Fruit fly (Drosophila melanogaster) whole organism, embryonic: Measurements from ENCODE around the gene Ptp36E.
A peak's percentile ranks its signal among the peaks of the same experiment; 100 is the strongest.

Experiments
- Awh ChIP-seq: fragments of 200-800 bp; sonication (Bioruptor generic); IDR thresholded peaks from 2 replicates; pipeline ENCODE4, ENCODE4 v1.3.6; 2022; ENCODE audit warnings: missing biosample characterization, missing genetic modification characterization
- Bteb2 ChIP-seq: fragments of 200-800 bp; sonication (Bioruptor generic); optimal IDR thresholded peaks from 2 replicates; lab custom pipeline; 2016; ENCODE audit warnings: missing biosample characterization, missing genetic modification characterization
- C15 ChIP-seq: fragments of 200-800 bp; sonication (Bioruptor generic); IDR thresholded peaks from 3 replicates; pipeline ENCODE4 v1.3.6; 2022; ENCODE audit warnings: missing biosample characterization, missing genetic modification characterization
- CG10147 ChIP-seq: fragments of 200-800 bp; sonication (Bioruptor generic); optimal IDR thresholded peaks from 2 replicates; lab custom pipeline; 2019; ENCODE audit warnings: missing biosample characterization, mild to moderate bottlenecking, missing genetic modification characterization, moderate library complexity
- CG10431 ChIP-seq: fragments of 200-800 bp; sonication (Bioruptor generic); optimal IDR thresholded peaks from 3 replicates; lab custom pipeline; 2018; ENCODE audit warnings: missing biosample characterization, mild to moderate bottlenecking, missing genetic modification characterization
- CG11085 ChIP-seq: fragments of 200-800 bp; sonication (Bioruptor generic); IDR thresholded peaks from 2 replicates; pipeline ENCODE4 v1.3.6; 2022; ENCODE audit warnings: missing biosample characterization, missing genetic modification characterization
- CG13123 ChIP-seq: fragments of 200-800 bp; sonication (Bioruptor generic); optimal IDR thresholded peaks from 2 replicates; lab custom pipeline; 2016; ENCODE audit warnings: missing biosample characterization, missing genetic modification characterization
- CG13894 ChIP-seq: fragments of 200-800 bp; sonication (Bioruptor generic); optimal IDR thresholded peaks from 3 replicates; lab custom pipeline; 2018; ENCODE audit warnings: missing biosample characterization, mild to moderate bottlenecking, missing genetic modification characterization, moderate library complexity
- CG14710 ChIP-seq: fragments of 200-800 bp; sonication (Bioruptor generic); optimal IDR thresholded peaks from 3 replicates; lab custom pipeline; 2019; ENCODE audit warnings: missing biosample characterization, mild to moderate bottlenecking, missing genetic modification characterization, moderate library complexity
- CG15514 ChIP-seq: fragments of 200-800 bp; sonication (Bioruptor generic); optimal IDR thresholded peaks from 3 replicates; lab custom pipeline; 2017; ENCODE audit warnings: missing biosample characterization, missing genetic modification characterization, mild to moderate bottlenecking, moderate library complexity, missing genetic modification reagents
- CG16779 ChIP-seq: fragments of 200-800 bp; sonication (Bioruptor generic); IDR thresholded peaks from 2 replicates; pipeline ENCODE4 v1.3.6; 2022; ENCODE audit warnings: missing biosample characterization, missing genetic modification characterization
- CG17912 ChIP-seq: fragments of 200-800 bp; sonication (Bioruptor generic); optimal IDR thresholded peaks from 2 replicates; lab custom pipeline; 2018; ENCODE audit warnings: missing biosample characterization, mild to moderate bottlenecking, missing genetic modification characterization
- CG18262 ChIP-seq: fragments of 200-800 bp; optimal IDR thresholded peaks from 3 replicates; lab custom pipeline; 2019; ENCODE audit warnings: missing biosample characterization, mild to moderate bottlenecking, missing genetic modification characterization, moderate library complexity
- CG2712 ChIP-seq: fragments of 200-800 bp; optimal IDR thresholded peaks from 3 replicates; lab custom pipeline; 2019; ENCODE audit warnings: missing biosample characterization, mild to moderate bottlenecking, missing genetic modification characterization, moderate library complexity
- CG3995 ChIP-seq: fragments of 200-800 bp; sonication (Bioruptor generic); optimal IDR thresholded peaks from 3 replicates; lab custom pipeline; 2016; ENCODE audit warnings: missing biosample characterization, missing genetic modification characterization
- CG4617 ChIP-seq: fragments of 200-800 bp; sonication (Bioruptor generic); optimal IDR thresholded peaks from 3 replicates; lab custom pipeline; 2016; ENCODE audit warnings: missing biosample characterization, missing genetic modification characterization, borderline replicate concordance
- CG6791 ChIP-seq: fragments of 200-800 bp; sonication (Bioruptor generic); IDR thresholded peaks from 3 replicates; pipeline ENCODE4 v1.3.6; 2022; ENCODE audit warnings: missing biosample characterization, missing genetic modification characterization; ENCODE audit not compliant: partially characterized antibody
- CG7271 ChIP-seq: fragments of 200-800 bp; sonication (Bioruptor generic); optimal IDR thresholded peaks from 2 replicates; lab custom pipeline; 2018; ENCODE audit warnings: missing biosample characterization, mild to moderate bottlenecking, missing genetic modification characterization, moderate library complexity
- CG9727 ChIP-seq: fragments of 200-800 bp; sonication (Bioruptor generic); optimal IDR thresholded peaks from 3 replicates; lab custom pipeline; 2017; ENCODE audit warnings: missing biosample characterization, mild to moderate bottlenecking, missing genetic modification characterization
- CoRest ChIP-seq: fragments of 200-800 bp; sonication (Bioruptor generic); optimal IDR thresholded peaks from 3 replicates; lab custom pipeline; 2018; ENCODE audit warnings: missing biosample characterization, mild to moderate bottlenecking, missing genetic modification characterization, moderate library complexity
- D19A ChIP-seq: fragments of 200-800 bp; optimal IDR thresholded peaks from 3 replicates; lab custom pipeline; 2019; ENCODE audit warnings: missing biosample characterization, mild to moderate bottlenecking, missing genetic modification characterization, moderate library complexity
- Doc2 ChIP-seq: fragments of 200-800 bp; sonication (Bioruptor generic); IDR thresholded peaks from 2 replicates; pipeline ENCODE4 v1.3.6; 2022; ENCODE audit warnings: missing biosample characterization, missing genetic modification characterization
- Eip74EF ChIP-seq, 2 experiments: fragments of 200-800 bp in 1 of 2; fragments of >200 bp in 1 of 2; sonication (Bioruptor generic) in 1 of 2; optimal IDR thresholded peaks; 2 replicates each; lab custom pipeline; 2017 to 2019; ENCODE audit warnings: missing biosample characterization in 2 of 2, missing genetic modification characterization in 2 of 2, mild to moderate bottlenecking in 1 of 2, moderate library complexity in 1 of 2
- Elba2 ChIP-seq: fragments of 200-800 bp; sonication (Bioruptor generic); optimal IDR thresholded peaks from 3 replicates; lab custom pipeline; 2016; ENCODE audit warnings: missing biosample characterization, missing genetic modification characterization
- Hsf ChIP-seq: fragments of 200-800 bp; sonication (Bioruptor generic); optimal IDR thresholded peaks from 3 replicates; lab custom pipeline; 2016; ENCODE audit warnings: missing biosample characterization, missing genetic modification characterization
- PHDP ChIP-seq: fragments of 200-800 bp; sonication (Bioruptor generic); optimal IDR thresholded peaks from 3 replicates; lab custom pipeline; 2018; ENCODE audit warnings: missing biosample characterization, mild to moderate bottlenecking, missing genetic modification characterization, moderate library complexity
- amos ChIP-seq: fragments of 200-800 bp; sonication (Bioruptor generic); IDR thresholded peaks from 2 replicates; pipeline ENCODE4 v1.3.6; 2022; ENCODE audit warnings: missing biosample characterization, missing genetic modification characterization; ENCODE audit not compliant: partially characterized antibody
- ap ChIP-seq: fragments of 200-800 bp; sonication (Bioruptor generic); IDR thresholded peaks from 2 replicates; pipeline ENCODE4 v1.3.6; 2022; ENCODE audit warnings: missing biosample characterization, missing genetic modification characterization
- br ChIP-seq: fragments of >200 bp; optimal IDR thresholded peaks from 2 replicates; lab custom pipeline; 2017
- cad ChIP-seq: fragments of >200 bp; optimal IDR thresholded peaks from 2 replicates; lab custom pipeline; 2017; ENCODE audit warnings: missing biosample characterization, missing genetic modification characterization
- chm ChIP-seq: fragments of 200-800 bp; sonication (Bioruptor generic); IDR thresholded peaks from 2 replicates; pipeline ENCODE4 v1.3.6; 2022; ENCODE audit warnings: missing biosample characterization, missing genetic modification characterization
- corto ChIP-seq: fragments of 200-800 bp; sonication (Bioruptor generic); optimal IDR thresholded peaks from 2 replicates; lab custom pipeline; 2016; ENCODE audit warnings: missing biosample characterization, mild to moderate bottlenecking, missing genetic modification characterization, moderate library complexity
- cwo ChIP-seq: fragments of 200-800 bp; sonication (Bioruptor generic); optimal IDR thresholded peaks from 3 replicates; lab custom pipeline; 2017; ENCODE audit warnings: missing biosample characterization, missing genetic modification characterization, mild to moderate bottlenecking, moderate library complexity, missing genetic modification reagents
- dmrt11E ChIP-seq: fragments of 200-800 bp; sonication (Bioruptor generic); optimal IDR thresholded peaks from 3 replicates; lab custom pipeline; 2018; ENCODE audit warnings: missing biosample characterization, mild to moderate bottlenecking, missing genetic modification characterization, moderate library complexity
- dpn ChIP-seq, 2 experiments: fragments of 200-800 bp; sonication (Bioruptor generic); optimal IDR thresholded peaks; 3 replicates each; lab custom pipeline; 2016; ENCODE audit warnings: missing biosample characterization in 2 of 2, missing genetic modification characterization in 2 of 2
- grau ChIP-seq: fragments of 200-800 bp; optimal IDR thresholded peaks from 3 replicates; lab custom pipeline; 2019; ENCODE audit warnings: missing biosample characterization, mild to moderate bottlenecking, missing genetic modification characterization, moderate library complexity
- jumu ChIP-seq: fragments of 200-800 bp; sonication (Bioruptor generic); optimal IDR thresholded peaks from 3 replicates; lab custom pipeline; 2016; ENCODE audit warnings: missing biosample characterization, missing genetic modification characterization
- nmo ChIP-seq: fragments of 200-800 bp; sonication (Bioruptor generic); optimal IDR thresholded peaks from 2 replicates; lab custom pipeline; 2018; ENCODE audit warnings: missing biosample characterization, mild to moderate bottlenecking, missing genetic modification characterization, moderate library complexity
- nom ChIP-seq: fragments of 200-800 bp; sonication (Bioruptor generic); optimal IDR thresholded peaks from 2 replicates; lab custom pipeline; 2017; ENCODE audit warnings: missing biosample characterization, missing genetic modification characterization, mild to moderate bottlenecking, moderate library complexity, missing genetic modification reagents
- oc ChIP-seq: fragments of 200-800 bp; sonication (Bioruptor generic); optimal IDR thresholded peaks from 2 replicates; lab custom pipeline; 2018; ENCODE audit warnings: missing biosample characterization, mild to moderate bottlenecking, missing genetic modification characterization, moderate library complexity
- peb ChIP-seq: fragments of 200-800 bp; sonication (Bioruptor generic); IDR thresholded peaks from 2 replicates; pipeline ENCODE4 v1.3.6; 2022; ENCODE audit warnings: missing biosample characterization, missing genetic modification characterization
- phol ChIP-seq: fragments of 200-800 bp; sonication (Bioruptor generic); optimal IDR thresholded peaks from 3 replicates; lab custom pipeline; 2018; ENCODE audit warnings: missing biosample characterization, mild to moderate bottlenecking, missing genetic modification characterization, moderate library complexity
- run ChIP-seq: fragments of 200-800 bp; sonication (Bioruptor generic); optimal IDR thresholded peaks from 3 replicates; lab custom pipeline; 2018; ENCODE audit warnings: missing biosample characterization, mild to moderate bottlenecking, missing genetic modification characterization
- sd ChIP-seq: fragments of 200-800 bp; sonication (Bioruptor generic); optimal IDR thresholded peaks from 3 replicates; lab custom pipeline; 2018; ENCODE audit warnings: missing biosample characterization, mild to moderate bottlenecking, missing genetic modification characterization, moderate library complexity
- seq ChIP-seq: fragments of 200-800 bp; sonication (Bioruptor generic); IDR thresholded peaks from 2 replicates; pipeline ENCODE4 v1.3.6; 2022; ENCODE audit warnings: missing biosample characterization, missing genetic modification characterization
- sim ChIP-seq: fragments of 200-800 bp; sonication (Bioruptor generic); IDR thresholded peaks from 2 replicates; pipeline ENCODE4 v1.3.6; 2022; ENCODE audit warnings: missing biosample characterization, missing genetic modification characterization
- sisA ChIP-seq: fragments of 200-800 bp; sonication (Bioruptor generic); IDR thresholded peaks from 2 replicates; pipeline ENCODE4 v1.3.6; 2022; ENCODE audit warnings: missing biosample characterization, missing genetic modification characterization
- sob ChIP-seq: fragments of 200-800 bp; sonication (Bioruptor generic); IDR thresholded peaks from 2 replicates; pipeline ENCODE4 v1.3.6; 2022; ENCODE audit warnings: missing biosample characterization, missing genetic modification characterization
- sr ChIP-seq: fragments of 200-800 bp; sonication (Bioruptor generic); IDR thresholded peaks from 3 replicates; pipeline ENCODE4 v1.3.6; 2022; ENCODE audit warnings: missing biosample characterization, missing genetic modification characterization
- vfl ChIP-seq: fragments of 200-800 bp; sonication (Bioruptor generic); optimal IDR thresholded peaks from 2 replicates; lab custom pipeline; 2016; ENCODE audit warnings: missing biosample characterization, missing genetic modification characterization
- vvl ChIP-seq: fragments of 200-800 bp; sonication (Bioruptor generic); IDR thresholded peaks from 2 replicates; pipeline ENCODE4 v1.3.6; 2022; ENCODE audit warnings: missing biosample characterization, missing genetic modification characterization

Ptp36E gene

DNA sequence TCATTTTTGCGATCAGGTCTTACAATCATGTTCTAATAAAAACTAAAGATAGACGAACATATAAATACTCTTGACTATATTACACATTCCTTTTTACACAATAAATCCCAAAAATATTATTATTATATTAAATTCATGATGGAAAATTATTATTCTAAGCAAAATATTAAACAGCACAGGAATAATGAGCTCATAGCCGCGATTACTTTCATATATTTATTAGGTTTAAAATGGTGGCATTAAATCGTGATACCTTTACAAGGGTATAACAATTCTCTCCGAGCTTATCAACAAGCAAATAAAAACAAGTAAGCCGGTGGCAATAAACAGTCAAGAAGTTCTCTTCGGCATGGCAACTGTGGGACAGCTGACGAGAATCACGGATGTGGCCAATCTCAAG is 31.7 kb downstream of the Ptp36E start, which contains the start of gene CG17681:
TSS of gene CG17681 (plus strand) at position 56 of the 400 bp plus-strand sequence.
- TF ChIP-seq nmo (GFP tag; lab: Kevin White, UChicago), result peak; percentile 19
- TF ChIP-seq sd (tag; lab: Kevin White, UChicago), result no peak
- peak; percentile 95 for TF ChIP-seq D19A (tag; lab: Kevin White, UChicago)
- no peak for TF ChIP-seq CG11085
- no peak for TF ChIP-seq CG16779 (GFP tag; lab: Robert Waterston, UW)
- no peak for TF ChIP-seq CG7271 (tag; lab: Kevin White, UChicago)
- peak; percentile 12 for TF ChIP-seq CoRest (tag; lab: Kevin White, UChicago)
- TF ChIP-seq CG10147 (GFP tag; lab: Kevin White, UChicago), result peak; percentile 49
- 0 out of 2 replicates have a peak, but pooled peaks have one; percentile 10 for TF ChIP-seq sim (GFP tag; lab: Robert Waterston, UW)
- peak; percentile 10 for TF ChIP-seq corto (GFP tag; lab: Kevin White, UChicago)
- TF ChIP-seq CG18262, result no peak
- TF ChIP-seq dpn (GFP tag; optimal IDR thresholded peaks at IDR 0.05; lab: Kevin White, UChicago), result no peak
- no peak for TF ChIP-seq oc (tag; lab: Kevin White, UChicago)
- no peak for TF ChIP-seq jumu
- TF ChIP-seq CG13894 (tag; lab: Kevin White, UChicago), result no peak
- no peak for TF ChIP-seq CG2712 (tag; lab: Kevin White, UChicago)
- TF ChIP-seq seq (GFP tag; lab: Robert Waterston, UW), result peak; percentile 19; the same call in 1 of the 2 replicates
- TF ChIP-seq nom (GFP tag; lab: Kevin White, UChicago), result no peak
- no peak for TF ChIP-seq CG17912
- no peak for TF ChIP-seq peb
- TF ChIP-seq CG4617 (GFP tag; lab: Kevin White, UChicago), result no peak
- no peak for TF ChIP-seq CG3995 (GFP tag; lab: Kevin White, UChicago)
- no peak for TF ChIP-seq run (tag; lab: Kevin White, UChicago)
- no peak for TF ChIP-seq phol (tag; lab: Kevin White, UChicago)
- no peak for TF ChIP-seq Doc2 (GFP tag; lab: Robert Waterston, UW)
- no peak for TF ChIP-seq dmrt11E (tag; lab: Kevin White, UChicago)
- TF ChIP-seq PHDP, result peak; percentile 7
- peak in 1 of 2 experiments; percentile 3 for TF ChIP-seq Eip74EF (GFP tag; optimal IDR thresholded peaks at IDR 0.05; lab: Kevin White, UChicago)
- TF ChIP-seq CG9727 (GFP tag; lab: Kevin White, UChicago), result peak; percentile 27
- TF ChIP-seq CG13123 (GFP tag; lab: Kevin White, UChicago), result no peak
- TF ChIP-seq sob, result no peak
- no peak for TF ChIP-seq CG10431 (GFP tag; lab: Kevin White, UChicago)

DNA sequence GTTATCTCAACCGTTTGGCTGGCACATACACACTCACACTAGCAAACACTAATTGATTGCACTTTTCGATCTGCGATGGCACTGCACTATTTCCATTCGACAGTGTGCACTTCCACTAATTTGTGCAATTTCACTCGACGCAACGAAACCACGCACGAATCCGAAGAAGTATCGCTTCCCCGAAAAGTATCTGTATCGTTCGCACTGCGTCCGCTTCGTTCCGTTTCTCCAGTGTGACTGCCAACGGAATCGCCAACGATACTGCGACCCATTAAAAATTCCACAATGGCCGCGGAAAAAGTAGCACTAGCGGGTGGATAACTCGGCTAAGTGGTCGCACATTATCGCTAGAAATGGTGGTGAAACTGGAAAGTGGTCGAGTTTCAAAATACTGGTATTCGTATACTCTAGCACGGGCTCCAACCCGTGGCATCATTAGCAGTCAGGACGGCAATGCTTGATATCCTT is 32.6 kb downstream of the Ptp36E start, which contains the start of gene Socs36E:
TSS of gene Socs36E (minus strand) at position 246 of the 468 bp plus-strand sequence.
- TF ChIP-seq Hsf (GFP tag; lab: Kevin White, UChicago), result peak; percentile 2
- no peak for TF ChIP-seq C15
- TF ChIP-seq seq (GFP tag; lab: Robert Waterston, UW), result no peak
- TF ChIP-seq cwo (GFP tag; lab: Kevin White, UChicago), result no peak
- TF ChIP-seq sr, result peak; percentile 39; the same call in 1 of the 3 replicates
- peak; percentile 18 for TF ChIP-seq Bteb2 (GFP tag; lab: Kevin White, UChicago)
- peak; percentile 87 for TF ChIP-seq CG15514 (GFP tag; lab: Kevin White, UChicago)
- peak; percentile 70 for TF ChIP-seq amos
- TF ChIP-seq br (lab: Kevin White, UChicago), result no peak
- TF ChIP-seq cad, result no peak
- no peak for TF ChIP-seq Elba2 (GFP tag; lab: Kevin White, UChicago)
- TF ChIP-seq sisA (GFP tag; lab: Robert Waterston, UW), result no peak
- TF ChIP-seq grau (tag; lab: Kevin White, UChicago), result peak; percentile 51
- no peak for TF ChIP-seq ap (GFP tag; lab: Robert Waterston, UW)
- peak; percentile 52 for TF ChIP-seq vfl (GFP tag; lab: Kevin White, UChicago)
- TF ChIP-seq vvl (GFP tag; lab: Robert Waterston, UW), result peak; percentile 95
- TF ChIP-seq CG6791 (GFP tag; lab: Robert Waterston, UW), result peak; percentile 72; the same call in 2 of the 3 replicates
- peak; percentile 80 for TF ChIP-seq CG14710 (tag; lab: Kevin White, UChicago)
- peak; percentile 90 for TF ChIP-seq chm
- TF ChIP-seq Awh (GFP tag; lab: Robert Waterston, UW), result no peak
